Fruit fly (Drosophila melanogaster) whole organism, prepupa: ENCODE data around the gene P5CDh2.

ENCODE experiments used
- Blimp-1 ChIP-seq: fragments of 200-800 bp; sonication (Bioruptor generic); optimal IDR thresholded peaks from 3 replicates; lab custom pipeline; 2017; ENCODE audit warnings: missing biosample characterization, missing genetic modification characterization, mild to moderate bottlenecking, moderate library complexity, missing genetic modification reagents
- CG10631 ChIP-seq: fragments of 200-800 bp; sonication (Bioruptor generic); optimal IDR thresholded peaks from 2 replicates; lab custom pipeline; 2016; ENCODE audit warnings: missing biosample characterization, missing genetic modification characterization
- CG10669 ChIP-seq: fragments of 200-800 bp; sonication (Bioruptor generic); optimal IDR thresholded peaks from 3 replicates; lab custom pipeline; 2018; ENCODE audit warnings: missing biosample characterization, mild to moderate bottlenecking, missing genetic modification characterization, moderate library complexity
- CG11294 ChIP-seq: fragments of 200-800 bp; sonication (Bioruptor generic); IDR thresholded peaks from 2 replicates; pipeline ENCODE4 v1.3.6; 2022; ENCODE audit warnings: missing biosample characterization, missing genetic modification characterization
- CG11762 ChIP-seq: fragments of 200-800 bp; sonication (Bioruptor generic); optimal IDR thresholded peaks from 3 replicates; lab custom pipeline; 2016; ENCODE audit warnings: missing biosample characterization, missing genetic modification characterization; ENCODE audit not compliant: insufficient read depth
- CG15336 ChIP-seq: fragments of 200-800 bp; sonication (Bioruptor generic); IDR thresholded peaks from 2 replicates; pipeline ENCODE4 v1.3.6; 2022; ENCODE audit warnings: missing biosample characterization, missing genetic modification characterization
- CG1621 ChIP-seq: fragments of 200-800 bp; sonication (Bioruptor generic); optimal IDR thresholded peaks from 3 replicates; lab custom pipeline; 2018; ENCODE audit warnings: missing biosample characterization, mild to moderate bottlenecking, missing genetic modification characterization
- CG16779 ChIP-seq: fragments of 200-800 bp; sonication (Bioruptor generic); optimal IDR thresholded peaks from 3 replicates; lab custom pipeline; 2017; ENCODE audit warnings: missing biosample characterization, mild to moderate bottlenecking, missing genetic modification characterization
- CG3032 ChIP-seq: fragments of 200-800 bp; optimal IDR thresholded peaks from 2 replicates; lab custom pipeline; 2019; ENCODE audit warnings: missing biosample characterization, mild to moderate bottlenecking, missing genetic modification characterization, moderate library complexity
- CG31627 ChIP-seq: fragments of 200-800 bp; sonication (Bioruptor generic); optimal IDR thresholded peaks from 3 replicates; lab custom pipeline; 2016; ENCODE audit warnings: missing biosample characterization, missing genetic modification characterization
- CG34406 ChIP-seq: fragments of 200-800 bp; sonication (Bioruptor generic); optimal IDR thresholded peaks from 3 replicates; lab custom pipeline; 2016; ENCODE audit warnings: missing biosample characterization, missing genetic modification characterization
- CG3919 ChIP-seq: fragments of 200-800 bp; sonication (Bioruptor generic); optimal IDR thresholded peaks from 3 replicates; lab custom pipeline; 2016; ENCODE audit warnings: missing biosample characterization, missing genetic modification characterization
- CG6163 ChIP-seq: fragments of 200-800 bp; sonication (Bioruptor generic); IDR thresholded peaks from 3 replicates; pipeline ENCODE4 v1.3.6; 2022; ENCODE audit warnings: missing biosample characterization, missing genetic modification characterization
- CG6808 ChIP-seq: fragments of 200-800 bp; sonication (Bioruptor generic); optimal IDR thresholded peaks from 3 replicates; lab custom pipeline; 2017; ENCODE audit warnings: missing biosample characterization, missing genetic modification characterization, mild to moderate bottlenecking, moderate library complexity, missing genetic modification reagents
- CG6854 ChIP-seq: fragments of 200-800 bp; sonication (Bioruptor generic); optimal IDR thresholded peaks from 2 replicates; lab custom pipeline; 2017; ENCODE audit warnings: missing biosample characterization, mild to moderate bottlenecking, missing genetic modification characterization
- CG7368 ChIP-seq: fragments of 200-800 bp; sonication (Bioruptor generic); optimal IDR thresholded peaks from 3 replicates; lab custom pipeline; 2016; ENCODE audit warnings: missing biosample characterization, missing genetic modification characterization
- CG8632 ChIP-seq: fragments of 200-800 bp; sonication (Bioruptor generic); optimal IDR thresholded peaks from 3 replicates; lab custom pipeline; 2016; ENCODE audit warnings: missing biosample characterization, missing genetic modification characterization
- CG9139 ChIP-seq: fragments of 200-800 bp; sonication (Bioruptor generic); optimal IDR thresholded peaks from 3 replicates; lab custom pipeline; 2017; ENCODE audit warnings: missing biosample characterization, mild to moderate bottlenecking, missing genetic modification characterization
- Eip75B ChIP-seq: fragments of 200-800 bp; sonication (Bioruptor generic); optimal IDR thresholded peaks from 3 replicates; lab custom pipeline; 2016; ENCODE audit warnings: missing biosample characterization, missing genetic modification characterization
- Eip93F ChIP-seq: fragments of 200-800 bp; sonication (Bioruptor generic); optimal IDR thresholded peaks from 2 replicates; lab custom pipeline; 2016; ENCODE audit warnings: missing biosample characterization, mild to moderate bottlenecking, missing genetic modification characterization
- Ets21C ChIP-seq: fragments of 200-800 bp; sonication (Bioruptor generic); optimal IDR thresholded peaks from 3 replicates; lab custom pipeline; 2016; ENCODE audit warnings: missing biosample characterization, missing genetic modification characterization
- Ets96B ChIP-seq: fragments of 200-800 bp; optimal IDR thresholded peaks from 2 replicates; lab custom pipeline; 2019; ENCODE audit warnings: missing biosample characterization, mild to moderate bottlenecking, missing genetic modification characterization, moderate library complexity
- Gug ChIP-seq: fragments of 200-800 bp; sonication (Bioruptor generic); IDR thresholded peaks from 2 replicates; pipeline ENCODE4 v1.3.6; 2022; ENCODE audit warnings: missing biosample characterization, missing genetic modification characterization
- Hr38 ChIP-seq: sonication (Bioruptor generic); optimal IDR thresholded peaks from 2 replicates; lab custom pipeline; 2016; ENCODE audit warnings: missing biosample characterization, missing genetic modification characterization
- Hr39 ChIP-seq: fragments of 200-800 bp; sonication (Bioruptor generic); optimal IDR thresholded peaks from 2 replicates; lab custom pipeline; 2016; ENCODE audit warnings: missing biosample characterization, missing genetic modification characterization
- Hr4 ChIP-seq: fragments of 200-800 bp; sonication (Bioruptor generic); optimal IDR thresholded peaks from 3 replicates; lab custom pipeline; 2016; ENCODE audit warnings: missing biosample characterization, missing genetic modification characterization
- Lpt ChIP-seq: fragments of 200-800 bp; sonication (Bioruptor generic); optimal IDR thresholded peaks from 3 replicates; lab custom pipeline; 2016; ENCODE audit warnings: missing biosample characterization, missing genetic modification characterization
- Met ChIP-seq: fragments of 200-800 bp; sonication (Bioruptor generic); optimal IDR thresholded peaks from 3 replicates; lab custom pipeline; 2016; ENCODE audit warnings: missing biosample characterization, missing genetic modification characterization
- OdsH ChIP-seq: fragments of 200-800 bp; sonication (Bioruptor generic); optimal IDR thresholded peaks from 3 replicates; lab custom pipeline; 2016; ENCODE audit warnings: missing biosample characterization, missing genetic modification characterization
- Sox102F ChIP-seq: fragments of 200-800 bp; sonication (Bioruptor generic); optimal IDR thresholded peaks from 2 replicates; lab custom pipeline; 2016; ENCODE audit warnings: missing biosample characterization, mild to moderate bottlenecking, missing genetic modification characterization
- Sox14 ChIP-seq: fragments of 200-800 bp; sonication (Bioruptor generic); optimal IDR thresholded peaks from 3 replicates; lab custom pipeline; 2016; ENCODE audit warnings: missing biosample characterization, missing genetic modification characterization
- Sox15 ChIP-seq: fragments of 200-800 bp; sonication (Bioruptor generic); optimal IDR thresholded peaks from 3 replicates; lab custom pipeline; 2016; ENCODE audit warnings: missing biosample characterization, missing genetic modification characterization
- acj6 ChIP-seq: fragments of 200-800 bp; sonication (Bioruptor generic); optimal IDR thresholded peaks from 3 replicates; lab custom pipeline; 2016; ENCODE audit warnings: missing biosample characterization, missing genetic modification characterization
- dac ChIP-seq: fragments of 200-800 bp; sonication (Bioruptor generic); optimal IDR thresholded peaks from 2 replicates; lab custom pipeline; 2017; ENCODE audit warnings: missing biosample characterization, mild to moderate bottlenecking, missing genetic modification characterization
- esn ChIP-seq: fragments of 200-800 bp; sonication (Bioruptor generic); optimal IDR thresholded peaks from 2 replicates; lab custom pipeline; 2016; ENCODE audit warnings: missing biosample characterization, mild to moderate bottlenecking, missing genetic modification characterization, moderate library complexity
- fd59A ChIP-seq: fragments of 200-800 bp; sonication (Bioruptor generic); optimal IDR thresholded peaks from 2 replicates; lab custom pipeline; 2017; ENCODE audit warnings: missing biosample characterization, mild to moderate bottlenecking, missing genetic modification characterization, missing genetic modification reagents
- fd85E ChIP-seq: fragments of 200-800 bp; sonication (Bioruptor generic); optimal IDR thresholded peaks from 3 replicates; lab custom pipeline; 2016; ENCODE audit warnings: missing biosample characterization, missing genetic modification characterization
- lz ChIP-seq: fragments of 200-800 bp; sonication (Bioruptor generic); optimal IDR thresholded peaks from 3 replicates; lab custom pipeline; 2016; ENCODE audit warnings: missing biosample characterization, missing genetic modification characterization
- net ChIP-seq: fragments of 200-800 bp; sonication (Bioruptor generic); optimal IDR thresholded peaks from 3 replicates; lab custom pipeline; 2016; ENCODE audit warnings: missing biosample characterization, missing genetic modification characterization
- pdm3 ChIP-seq: fragments of 200-800 bp; sonication (Bioruptor generic); optimal IDR thresholded peaks from 3 replicates; lab custom pipeline; 2016; ENCODE audit warnings: missing biosample characterization, missing genetic modification characterization
- salr ChIP-seq, 2 experiments: fragments of 200-800 bp; sonication (Bioruptor generic); optimal IDR thresholded peaks; 3 replicates each; lab custom pipeline; 2016 to 2018; ENCODE audit warnings: missing biosample characterization in 2 of 2, missing genetic modification characterization in 2 of 2, mild to moderate bottlenecking in 1 of 2
- spab ChIP-seq: fragments of 200-800 bp; sonication (Bioruptor generic); optimal IDR thresholded peaks from 2 replicates; lab custom pipeline; 2017; ENCODE audit warnings: missing biosample characterization, mild to moderate bottlenecking, missing genetic modification characterization, missing genetic modification reagents
- ss ChIP-seq, 2 experiments: fragments of 200-800 bp; sonication (Bioruptor generic); optimal IDR thresholded peaks; 2 replicates in 1 of 2; 3 replicates in 1 of 2; lab custom pipeline; 2017 to 2018; ENCODE audit warnings: mild to moderate bottlenecking in 2 of 2, missing biosample characterization in 2 of 2, missing genetic modification characterization in 2 of 2, moderate library complexity in 1 of 2
- svp ChIP-seq: fragments of 200-800 bp; sonication (Bioruptor generic); peaks from one replicate; lab custom pipeline; 2016; ENCODE audit warnings: missing biosample characterization, missing genetic modification characterization
- topi ChIP-seq: fragments of 200-800 bp; sonication (Bioruptor generic); optimal IDR thresholded peaks from 3 replicates; lab custom pipeline; 2016; ENCODE audit warnings: missing biosample characterization, missing genetic modification characterization
- vri ChIP-seq: fragments of 200-800 bp; sonication (Bioruptor generic); optimal IDR thresholded peaks from 3 replicates; lab custom pipeline; 2016; ENCODE audit warnings: missing biosample characterization, mild to moderate bottlenecking, missing genetic modification characterization

P5CDh2 gene

dm6 chr3R:21869464-21870100 lies 8.2 kb upstream of the P5CDh2 start, which contains the start of gene CG31174:
TSS of gene CG31174 (minus strand) at chr3R:21869514.
- TF ChIP-seq fd85E (GFP tag; lab: Kevin White, UChicago) (no peak), svp (GFP tag; lab: Kevin White, UChicago) (peak; percentile 77), Lpt (GFP tag; lab: Kevin White, UChicago) (no peak), Eip75B (no peak), CG15336 (GFP tag; lab: Robert Waterston, UW) (no peak), CG6163 (no peak)

- TF ChIP-seq fd85E (GFP tag; lab: Kevin White, UChicago) = no peak
- TF ChIP-seq CG7368 = peak; percentile 73
- peak; percentile 56 for TF ChIP-seq CG31627
- TF ChIP-seq dac = peak; percentile 30
- peak; percentile 62 for TF ChIP-seq Sox15 (GFP tag; lab: Kevin White, UChicago)
- TF ChIP-seq lz (GFP tag; lab: Kevin White, UChicago) = peak; percentile 53
- TF ChIP-seq Hr38 (GFP tag; lab: Kevin White, UChicago) = peak; percentile 36
- peak; percentile 67 for TF ChIP-seq topi
- TF ChIP-seq CG1621 (tag; lab: Kevin White, UChicago) = peak; percentile 81
- TF ChIP-seq salr (GFP tag; optimal IDR thresholded peaks at IDR 0.05; lab: Kevin White, UChicago) = peak; percentile 41 to 52
- TF ChIP-seq CG9139 (GFP tag; lab: Kevin White, UChicago) = peak; percentile 74
- TF ChIP-seq Sox102F (GFP tag; lab: Kevin White, UChicago) = peak; percentile 37
- TF ChIP-seq Sox14 (GFP tag; lab: Kevin White, UChicago) = peak; percentile 66
- TF ChIP-seq Eip75B = peak; percentile 80
- peak; percentile 77 for TF ChIP-seq CG10631 (GFP tag; lab: Kevin White, UChicago)
- peak; percentile 82 for TF ChIP-seq net (GFP tag; lab: Kevin White, UChicago)
- TF ChIP-seq Gug = peak; percentile 93
- peak; percentile 64 for TF ChIP-seq CG16779 (tag; lab: Kevin White, UChicago)
- TF ChIP-seq Met = peak; percentile 52
- TF ChIP-seq ss (GFP tag; optimal IDR thresholded peaks at IDR 0.05; lab: Kevin White, UChicago) = peak; percentile 58 to 76
- peak; percentile 66 for TF ChIP-seq svp (GFP tag; lab: Kevin White, UChicago)
- no peak for TF ChIP-seq Eip93F (GFP tag; lab: Kevin White, UChicago)
- peak; percentile 77 for TF ChIP-seq spab (GFP tag; lab: Kevin White, UChicago)
- TF ChIP-seq Ets21C = peak; percentile 19
- TF ChIP-seq Hr4 (GFP tag; lab: Kevin White, UChicago) = peak; percentile 90
- peak; percentile 88 for TF ChIP-seq CG3919
- TF ChIP-seq CG6163 = peak; percentile 92
- TF ChIP-seq CG34406 (GFP tag; lab: Kevin White, UChicago) = peak; percentile 57
- TF ChIP-seq CG8632 (GFP tag; lab: Kevin White, UChicago) = peak; percentile 55
- TF ChIP-seq pdm3 (GFP tag; lab: Kevin White, UChicago) = peak; percentile 82
- TF ChIP-seq Blimp-1 = no peak
- TF ChIP-seq OdsH = peak; percentile 84
- peak; percentile 82 for TF ChIP-seq CG10669 (GFP tag; lab: Kevin White, UChicago)
- peak; percentile 80 for TF ChIP-seq acj6 (GFP tag; lab: Kevin White, UChicago)
- peak; percentile 82 for TF ChIP-seq Ets96B (tag; lab: Kevin White, UChicago)
- no peak for TF ChIP-seq CG6854 (GFP tag; lab: Kevin White, UChicago)
- TF ChIP-seq esn (GFP tag; lab: Kevin White, UChicago) = peak; percentile 61
- TF ChIP-seq fd59A = peak; percentile 75
- peak; percentile 90 for TF ChIP-seq CG15336 (GFP tag; lab: Robert Waterston, UW)
- peak; percentile 81 for TF ChIP-seq CG3032 (tag; lab: Kevin White, UChicago)
- TF ChIP-seq CG11762 (GFP tag; lab: Kevin White, UChicago) = peak; percentile 73
- TF ChIP-seq Hr39 (GFP tag; lab: Kevin White, UChicago) = peak; percentile 65
- peak; percentile 75 for TF ChIP-seq CG6808 (GFP tag; lab: Kevin White, UChicago)
- TF ChIP-seq CG11294 = peak; percentile 88
- peak; percentile 65 for TF ChIP-seq vri (GFP tag; lab: Kevin White, UChicago)
Measured at dm6 chr3R:21870158-21870971, 7.4 kb upstream of the P5CDh2 start, which contains the start of gene CG31431. TSS of gene CG31431 (plus strand) at chr3R:21870681.
